Fruit fly (Drosophila melanogaster) whole organism, embryonic: ENCODE results near the gene Cby.
A peak's percentile ranks its signal among the peaks of the same experiment; 100 is the strongest.

Source experiments
- Ada2b ChIP-seq: fragments of 200-800 bp; sonication (Bioruptor generic); IDR thresholded peaks from 2 replicates; pipeline ENCODE4 v1.3.6; 2022; ENCODE audit warnings: missing biosample characterization, missing genetic modification characterization
- Antp ChIP-seq: fragments of 200-800 bp; sonication (Bioruptor generic); optimal IDR thresholded peaks from 3 replicates; lab custom pipeline; 2016; ENCODE audit warnings: missing biosample characterization, missing genetic modification characterization
- B-H2 ChIP-seq: fragments of 200-800 bp; sonication (Bioruptor generic); optimal IDR thresholded peaks from 2 replicates; lab custom pipeline; 2018; ENCODE audit warnings: missing biosample characterization, mild to moderate bottlenecking, missing genetic modification characterization
- CG10366 ChIP-seq: fragments of 200-800 bp; sonication (Bioruptor generic); IDR thresholded peaks from 2 replicates; pipeline ENCODE4 v1.3.6; 2022; ENCODE audit warnings: missing biosample characterization, missing genetic modification characterization
- CG12155 ChIP-seq: fragments of 200-800 bp; sonication (Bioruptor generic); optimal IDR thresholded peaks from 3 replicates; lab custom pipeline; 2016; ENCODE audit warnings: missing biosample characterization, missing genetic modification characterization
- CG14441 ChIP-seq: fragments of 200-800 bp; sonication (Bioruptor generic); IDR thresholded peaks from 2 replicates; pipeline ENCODE4 v1.3.6; 2022; ENCODE audit warnings: missing biosample characterization, missing genetic modification characterization
- CG14710 ChIP-seq: fragments of 200-800 bp; sonication (Bioruptor generic); optimal IDR thresholded peaks from 3 replicates; lab custom pipeline; 2019; ENCODE audit warnings: missing biosample characterization, mild to moderate bottlenecking, missing genetic modification characterization, moderate library complexity
- CG15479 ChIP-seq: fragments of 200-800 bp; sonication (Bioruptor generic); optimal IDR thresholded peaks from 3 replicates; lab custom pipeline; 2019; ENCODE audit warnings: missing biosample characterization, mild to moderate bottlenecking, missing genetic modification characterization, moderate library complexity
- CG1603 ChIP-seq: fragments of 200-800 bp; sonication (Bioruptor generic); optimal IDR thresholded peaks from 2 replicates; lab custom pipeline; 2019; ENCODE audit warnings: missing biosample characterization, mild to moderate bottlenecking, missing genetic modification characterization, moderate library complexity
- CG1647 ChIP-seq: fragments of 200-800 bp; sonication (Bioruptor generic); optimal IDR thresholded peaks from 3 replicates; lab custom pipeline; 2016; ENCODE audit warnings: missing biosample characterization, missing genetic modification characterization
- CG16863 ChIP-seq: fragments of 200-800 bp; sonication (Bioruptor generic); optimal IDR thresholded peaks from 3 replicates; lab custom pipeline; 2016; ENCODE audit warnings: missing biosample characterization, missing genetic modification characterization
- CG17568 ChIP-seq: fragments of 200-800 bp; sonication (Bioruptor generic); optimal IDR thresholded peaks from 2 replicates; lab custom pipeline; 2018; ENCODE audit warnings: missing biosample characterization, mild to moderate bottlenecking, missing genetic modification characterization, moderate library complexity
- CG17912 ChIP-seq: fragments of 200-800 bp; sonication (Bioruptor generic); optimal IDR thresholded peaks from 2 replicates; lab custom pipeline; 2018; ENCODE audit warnings: missing biosample characterization, mild to moderate bottlenecking, missing genetic modification characterization
- CG18619 ChIP-seq: fragments of 200-800 bp; sonication (Bioruptor generic); optimal IDR thresholded peaks from 3 replicates; lab custom pipeline; 2017; ENCODE audit warnings: missing biosample characterization, mild to moderate bottlenecking, missing genetic modification characterization
- CG30020 ChIP-seq: fragments of 200-800 bp; optimal IDR thresholded peaks from 2 replicates; lab custom pipeline; 2019; ENCODE audit warnings: missing biosample characterization, mild to moderate bottlenecking, missing genetic modification characterization, moderate library complexity
- CG3281 ChIP-seq: fragments of 200-800 bp; sonication (Bioruptor generic); optimal IDR thresholded peaks from 3 replicates; lab custom pipeline; 2017; ENCODE audit warnings: missing biosample characterization, mild to moderate bottlenecking, missing genetic modification characterization
- CG3838 ChIP-seq: fragments of 200-800 bp; sonication (Bioruptor generic); optimal IDR thresholded peaks from 3 replicates; lab custom pipeline; 2016; ENCODE audit warnings: missing biosample characterization, missing genetic modification characterization
- CG3847 ChIP-seq: fragments of 200-800 bp; sonication (Bioruptor generic); IDR thresholded peaks from 2 replicates; pipeline ENCODE4 v1.3.6; 2022; ENCODE audit warnings: missing biosample characterization, missing genetic modification characterization
- CG4282 ChIP-seq: fragments of 200-800 bp; sonication (Bioruptor generic); optimal IDR thresholded peaks from 2 replicates; lab custom pipeline; 2016; ENCODE audit warnings: missing biosample characterization, missing genetic modification characterization
- CG4730 ChIP-seq: fragments of 200-800 bp; sonication (Bioruptor generic); IDR thresholded peaks from 2 replicates; pipeline ENCODE4 v1.3.6; 2022; ENCODE audit warnings: missing biosample characterization, missing genetic modification characterization
- CG6683 ChIP-seq: fragments of 200-800 bp; sonication (Bioruptor generic); optimal IDR thresholded peaks from 2 replicates; lab custom pipeline; 2017; ENCODE audit warnings: missing biosample characterization, mild to moderate bottlenecking, missing genetic modification characterization, missing genetic modification reagents
- CG7556 ChIP-seq: fragments of 200-800 bp; sonication (Bioruptor generic); optimal IDR thresholded peaks from 2 replicates; lab custom pipeline; 2017; ENCODE audit warnings: missing biosample characterization, mild to moderate bottlenecking, missing genetic modification characterization
- CG7839 ChIP-seq: fragments of 200-800 bp; sonication (Bioruptor generic); optimal IDR thresholded peaks from 3 replicates; lab custom pipeline; 2018; ENCODE audit warnings: missing biosample characterization, mild to moderate bottlenecking, missing genetic modification characterization, moderate library complexity
- CG8388 ChIP-seq: fragments of 200-800 bp; sonication (Bioruptor generic); optimal IDR thresholded peaks from 2 replicates; lab custom pipeline; 2019; ENCODE audit warnings: missing biosample characterization, mild to moderate bottlenecking, missing genetic modification characterization, moderate library complexity
- CG8478 ChIP-seq: fragments of >200 bp; optimal IDR thresholded peaks from 2 replicates; lab custom pipeline; 2018
- CG8924 ChIP-seq: fragments of 200-800 bp; optimal IDR thresholded peaks from 3 replicates; lab custom pipeline; 2019; ENCODE audit warnings: missing biosample characterization, mild to moderate bottlenecking, missing genetic modification characterization, moderate library complexity
- CTCF ChIP-seq: fragments of 200-800 bp; sonication (Bioruptor generic); optimal IDR thresholded peaks from 2 replicates; lab custom pipeline; 2017; ENCODE audit warnings: missing biosample characterization, mild to moderate bottlenecking, missing genetic modification characterization, moderate library complexity
- D19B ChIP-seq: fragments of 200-800 bp; sonication (Bioruptor generic); optimal IDR thresholded peaks from 2 replicates; lab custom pipeline; 2017; ENCODE audit warnings: missing biosample characterization, mild to moderate bottlenecking, missing genetic modification characterization
- Dfd ChIP-seq, 2 experiments: fragments of >200 bp; optimal IDR thresholded peaks; 2 replicates each; lab custom pipeline; 2017; ENCODE audit warnings: missing biosample characterization in 2 of 2, missing genetic modification characterization in 2 of 2
- Eip74EF ChIP-seq, 2 experiments: fragments of 200-800 bp in 1 of 2; fragments of >200 bp in 1 of 2; sonication (Bioruptor generic) in 1 of 2; optimal IDR thresholded peaks; 2 replicates each; lab custom pipeline; 2017 to 2019; ENCODE audit warnings: missing biosample characterization in 2 of 2, missing genetic modification characterization in 2 of 2, mild to moderate bottlenecking in 1 of 2, moderate library complexity in 1 of 2
- Fer2 ChIP-seq: fragments of 200-800 bp; sonication (Bioruptor generic); optimal IDR thresholded peaks from 2 replicates; lab custom pipeline; 2018; ENCODE audit warnings: missing biosample characterization, mild to moderate bottlenecking, missing genetic modification characterization, moderate library complexity
- Lpt ChIP-seq: fragments of >200 bp; optimal IDR thresholded peaks from 2 replicates; lab custom pipeline; 2018; ENCODE audit warnings: missing biosample characterization, missing genetic modification characterization
- NC2β ChIP-seq: fragments of 200-800 bp; sonication (Bioruptor generic); optimal IDR thresholded peaks from 2 replicates; lab custom pipeline; 2016; ENCODE audit warnings: missing biosample characterization, missing genetic modification characterization
- Taf1 ChIP-seq: fragments of 200-800 bp; sonication (Bioruptor generic); IDR thresholded peaks from 2 replicates; pipeline ENCODE4 v1.3.6; 2022; ENCODE audit warnings: missing biosample characterization, missing genetic modification characterization
- amos ChIP-seq: fragments of 200-800 bp; sonication (Bioruptor generic); IDR thresholded peaks from 2 replicates; pipeline ENCODE4 v1.3.6; 2022; ENCODE audit warnings: missing biosample characterization, missing genetic modification characterization; ENCODE audit not compliant: partially characterized antibody
- ato ChIP-seq: fragments of 200-800 bp; sonication (Bioruptor generic); IDR thresholded peaks from 2 replicates; pipeline ENCODE4 v1.3.6; 2022; ENCODE audit warnings: missing biosample characterization, missing genetic modification characterization; ENCODE audit not compliant: partially characterized antibody
- chif ChIP-seq, 2 experiments: fragments of 200-800 bp; sonication (Bioruptor generic); optimal IDR thresholded peaks; 3 replicates each; lab custom pipeline; 2016; ENCODE audit warnings: missing biosample characterization in 2 of 2, missing genetic modification characterization in 2 of 2
- chinmo ChIP-seq: fragments of 200-800 bp; sonication (Bioruptor generic); IDR thresholded peaks from 4 replicates; pipeline ENCODE4 v1.3.6; 2022; ENCODE audit warnings: missing biosample characterization, missing genetic modification characterization; ENCODE audit not compliant: partially characterized antibody
- chm ChIP-seq: fragments of 200-800 bp; sonication (Bioruptor generic); IDR thresholded peaks from 2 replicates; pipeline ENCODE4 v1.3.6; 2022; ENCODE audit warnings: missing biosample characterization, missing genetic modification characterization
- disco-r ChIP-seq: fragments of 200-800 bp; sonication (Bioruptor generic); optimal IDR thresholded peaks from 2 replicates; lab custom pipeline; 2016; ENCODE audit warnings: missing biosample characterization, missing genetic modification characterization
- emc ChIP-seq: fragments of 200-800 bp; sonication (Bioruptor generic); optimal IDR thresholded peaks from 2 replicates; lab custom pipeline; 2016; ENCODE audit warnings: missing biosample characterization, missing genetic modification characterization
- en ChIP-seq: fragments of 200-800 bp; sonication (Bioruptor generic); optimal IDR thresholded peaks from 2 replicates; lab custom pipeline; 2016; ENCODE audit warnings: missing biosample characterization, missing genetic modification characterization
- ewg ChIP-seq: fragments of 200-800 bp; sonication (Bioruptor generic); optimal IDR thresholded peaks from 3 replicates; lab custom pipeline; 2017; ENCODE audit warnings: mild to moderate bottlenecking, missing biosample characterization, missing genetic modification reagents, missing genetic modification characterization
- eyg ChIP-seq: fragments of 200-800 bp; sonication (Bioruptor generic); optimal IDR thresholded peaks from 3 replicates; lab custom pipeline; 2016; ENCODE audit warnings: missing biosample characterization, missing genetic modification characterization
- inv ChIP-seq: fragments of 200-800 bp; sonication (Bioruptor generic); IDR thresholded peaks from 2 replicates; pipeline ENCODE4 v1.3.6; 2022; ENCODE audit warnings: missing biosample characterization, missing genetic modification characterization; ENCODE audit not compliant: partially characterized antibody
- jing ChIP-seq: fragments of 200-800 bp; sonication (Bioruptor generic); optimal IDR thresholded peaks from 2 replicates; lab custom pipeline; 2018; ENCODE audit warnings: missing biosample characterization, mild to moderate bottlenecking, missing genetic modification characterization
- kay ChIP-seq: fragments of 200-800 bp; sonication (Bioruptor generic); optimal IDR thresholded peaks from 2 replicates; lab custom pipeline; 2016; ENCODE audit warnings: missing biosample characterization, missing genetic modification characterization
- phol ChIP-seq: fragments of 200-800 bp; sonication (Bioruptor generic); optimal IDR thresholded peaks from 3 replicates; lab custom pipeline; 2018; ENCODE audit warnings: missing biosample characterization, mild to moderate bottlenecking, missing genetic modification characterization, moderate library complexity
- sima ChIP-seq: fragments of 200-800 bp; sonication (Bioruptor generic); optimal IDR thresholded peaks from 2 replicates; lab custom pipeline; 2016; ENCODE audit warnings: missing biosample characterization, missing genetic modification characterization
- tin ChIP-seq: fragments of 200-800 bp; sonication (Bioruptor generic); optimal IDR thresholded peaks from 3 replicates; lab custom pipeline; 2016; ENCODE audit warnings: missing biosample characterization, missing genetic modification characterization
- ttk ChIP-seq: fragments of 200-800 bp; sonication (Bioruptor generic); IDR thresholded peaks from 2 replicates; pipeline ENCODE4 v2.1.2; 2022; ENCODE audit warnings: missing biosample characterization, missing genetic modification characterization
- zfh2 ChIP-seq: fragments of 200-800 bp; sonication (Bioruptor generic); optimal IDR thresholded peaks from 2 replicates; lab custom pipeline; 2016; ENCODE audit warnings: missing biosample characterization, missing genetic modification characterization

The Cby gene

DNA sequence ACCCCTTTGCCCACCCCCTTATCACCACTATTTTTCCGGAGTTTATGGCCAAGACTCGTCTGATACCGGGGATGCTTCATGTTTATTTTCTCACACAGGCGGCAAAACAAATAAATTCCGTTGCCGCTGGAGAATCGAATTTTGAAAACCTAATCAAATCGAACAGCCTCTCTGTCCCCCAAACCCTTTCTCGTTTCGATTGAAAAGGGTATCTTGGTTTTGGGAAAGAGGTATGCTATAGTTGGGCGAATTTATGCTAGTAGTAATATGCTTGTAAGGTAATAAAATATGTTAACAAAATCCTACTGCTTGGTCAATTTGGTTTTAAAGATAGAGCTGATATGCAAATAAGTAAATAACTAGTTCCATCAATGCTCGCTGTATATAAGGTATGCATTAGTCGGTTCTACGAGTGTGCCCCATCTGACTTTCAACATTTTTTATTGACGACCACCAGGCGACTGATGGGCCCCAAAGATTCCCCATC, 39.7 kb upstream of the Cby start (continued):
- TF ChIP-seq CG7556 (GFP tag; lab: Kevin White, UChicago) (peak; percentile 47), emc (GFP tag; lab: Kevin White, UChicago) (no peak), CG14441 (no peak), CG3281 (GFP tag; lab: Kevin White, UChicago) (no peak), inv (GFP tag; lab: Robert Waterston, UW) (no peak), CTCF (peak; percentile 0), CG17912 (GFP tag; lab: Kevin White, UChicago) (no peak), CG15479 (GFP tag; lab: Kevin White, UChicago) (no peak), NC2β (GFP tag; lab: Kevin White, UChicago) (peak; percentile 85), chm (GFP tag; lab: Robert Waterston, UW) (peak; percentile 55; the same call in 1 of the 2 replicates), amos (GFP tag; lab: Robert Waterston, UW) (no peak), CG17568 (GFP tag; lab: Kevin White, UChicago) (no peak), Lpt (GFP tag; lab: Kevin White, UChicago) (no peak), CG4282 (GFP tag; lab: Kevin White, UChicago) (peak; percentile 52), CG3847 (GFP tag; lab: Robert Waterston, UW) (peak; percentile 63), CG1603 (peak; percentile 93), CG16863 (GFP tag; lab: Kevin White, UChicago) (peak; percentile 90), Taf1 (GFP tag; lab: Robert Waterston, UW) (no peak), CG10366 (GFP tag; lab: Robert Waterston, UW) (peak; percentile 76), kay (GFP tag; lab: Kevin White, UChicago) (peak; percentile 14), jing (GFP tag; lab: Kevin White, UChicago) (peak; percentile 71), CG4730 (GFP tag; lab: Robert Waterston, UW) (peak; percentile 72), tin (GFP tag; lab: Kevin White, UChicago) (peak; percentile 60), disco-r (GFP tag; lab: Kevin White, UChicago) (peak; percentile 7), CG8478 (no peak), CG8924 (peak; percentile 73), ttk (GFP tag; lab: Robert Waterston, UW) (peak; percentile 60), CG8388 (GFP tag; lab: Kevin White, UChicago) (peak; percentile 83), eyg (GFP tag; lab: Kevin White, UChicago) (peak; percentile 21), CG12155 (GFP tag; lab: Kevin White, UChicago) (peak; percentile 31), Eip74EF (GFP tag; optimal IDR thresholded peaks at IDR 0.05; lab: Kevin White, UChicago) (peak in 1 of 2 experiments; percentile 69), zfh2 (GFP tag; lab: Kevin White, UChicago) (no peak), D19B (GFP tag; lab: Kevin White, UChicago) (peak; percentile 82), CG7839 (tag; lab: Kevin White, UChicago) (peak; percentile 80), chif (GFP tag; optimal IDR thresholded peaks at IDR 0.05; lab: Kevin White, UChicago) (peak; percentile 78 to 91), phol (peak; percentile 87), ato (GFP tag; lab: Robert Waterston, UW) (no peak), CG18619 (GFP tag; lab: Kevin White, UChicago) (peak; percentile 55), en (GFP tag; lab: Kevin White, UChicago) (peak; percentile 37), CG14710 (tag; lab: Kevin White, UChicago) (peak; percentile 77), chinmo (no peak), CG6683 (no peak), CG3838 (GFP tag; lab: Kevin White, UChicago) (peak; percentile 10), sima (GFP tag; lab: Kevin White, UChicago) (peak; percentile 2), CG30020 (peak; percentile 23), B-H2 (GFP tag; lab: Kevin White, UChicago) (no peak), ewg (GFP tag; lab: Kevin White, UChicago) (peak; percentile 67), CG1647 (GFP tag; lab: Kevin White, UChicago) (peak; percentile 58), Ada2b (GFP tag; lab: Robert Waterston, UW) (peak; percentile 41), Fer2 (tag; lab: Kevin White, UChicago) (no peak), Dfd (GFP tag; optimal IDR thresholded peaks at IDR 0.05; lab: Kevin White, UChicago) (no peak), Antp (GFP tag; lab: Kevin White, UChicago) (peak; percentile 5)
